Fruit fly (Drosophila melanogaster) whole organism, embryonic: Measurements from ENCODE around the gene Him.

ENCODE experiments used
- CG10209 ChIP-seq: fragments of 200-800 bp; sonication (Bioruptor generic); optimal IDR thresholded peaks from 3 replicates; lab custom pipeline; 2017; ENCODE audit warnings: missing biosample characterization, mild to moderate bottlenecking, missing genetic modification characterization, missing genetic modification reagents
- CG10979 ChIP-seq: fragments of 200-800 bp; sonication (Bioruptor generic); optimal IDR thresholded peaks from 2 replicates; lab custom pipeline; 2018; ENCODE audit warnings: missing biosample characterization, mild to moderate bottlenecking, missing genetic modification characterization, moderate library complexity
- CG11085 ChIP-seq: fragments of 200-800 bp; sonication (Bioruptor generic); IDR thresholded peaks from 2 replicates; pipeline ENCODE4 v1.3.6; 2022; ENCODE audit warnings: missing biosample characterization, missing genetic modification characterization
- CG11456 ChIP-seq: fragments of 200-800 bp; sonication (Bioruptor generic); IDR thresholded peaks from 3 replicates; pipeline ENCODE4 v1.3.6; 2022; ENCODE audit warnings: missing biosample characterization, missing genetic modification characterization
- CG11696 ChIP-seq: fragments of 200-800 bp; sonication (Bioruptor generic); IDR thresholded peaks from 2 replicates; pipeline ENCODE4 v1.3.6; 2022; ENCODE audit warnings: missing biosample characterization, missing genetic modification characterization
- CG12155 ChIP-seq: fragments of 200-800 bp; sonication (Bioruptor generic); optimal IDR thresholded peaks from 3 replicates; lab custom pipeline; 2016; ENCODE audit warnings: missing biosample characterization, missing genetic modification characterization
- CG12391 ChIP-seq: fragments of 200-800 bp; sonication (Bioruptor generic); optimal IDR thresholded peaks from 3 replicates; lab custom pipeline; 2018; ENCODE audit warnings: missing biosample characterization, mild to moderate bottlenecking, missing genetic modification characterization, moderate library complexity
- CG13424 ChIP-seq: fragments of 200-800 bp; sonication (Bioruptor generic); optimal IDR thresholded peaks from 2 replicates; lab custom pipeline; 2019; ENCODE audit warnings: missing biosample characterization, mild to moderate bottlenecking, missing genetic modification characterization, moderate library complexity
- CG13775 ChIP-seq: fragments of 200-800 bp; sonication (Bioruptor generic); optimal IDR thresholded peaks from 3 replicates; lab custom pipeline; 2017; ENCODE audit warnings: missing biosample characterization, mild to moderate bottlenecking, missing genetic modification characterization
- CG14667 ChIP-seq: fragments of 200-800 bp; sonication (Bioruptor generic); IDR thresholded peaks from 2 replicates; pipeline ENCODE4 v1.3.6; 2022; ENCODE audit warnings: missing biosample characterization, missing genetic modification characterization
- CG16815 ChIP-seq: fragments of 200-800 bp; sonication (Bioruptor generic); optimal IDR thresholded peaks from 3 replicates; lab custom pipeline; 2017; ENCODE audit warnings: missing biosample characterization, mild to moderate bottlenecking, missing genetic modification characterization
- CG17328 ChIP-seq: fragments of 200-800 bp; sonication (Bioruptor generic); IDR thresholded peaks from 2 replicates; pipeline ENCODE4 v1.3.6; 2022; ENCODE audit warnings: missing biosample characterization, missing genetic modification characterization
- CG1832 ChIP-seq: fragments of 200-800 bp; sonication (Bioruptor generic); optimal IDR thresholded peaks from 2 replicates; lab custom pipeline; 2017; ENCODE audit warnings: missing biosample characterization, mild to moderate bottlenecking, missing genetic modification characterization, inconsistent platforms
- CG2116 ChIP-seq: fragments of 200-800 bp; sonication (Bioruptor generic); optimal IDR thresholded peaks from 3 replicates; lab custom pipeline; 2018; ENCODE audit warnings: missing biosample characterization, mild to moderate bottlenecking, missing genetic modification characterization
- CG3281 ChIP-seq: fragments of 200-800 bp; sonication (Bioruptor generic); optimal IDR thresholded peaks from 3 replicates; lab custom pipeline; 2017; ENCODE audit warnings: missing biosample characterization, mild to moderate bottlenecking, missing genetic modification characterization
- CG4707 ChIP-seq: fragments of 200-800 bp; sonication (Bioruptor generic); optimal IDR thresholded peaks from 2 replicates; lab custom pipeline; 2018; ENCODE audit warnings: missing biosample characterization, mild to moderate bottlenecking, missing genetic modification characterization, moderate library complexity
- CG8290 ChIP-seq, 3 experiments: fragments of 200-800 bp; sonication (Bioruptor generic); optimal IDR thresholded peaks; 2 replicates each; lab custom pipeline; 2016 to 2019; ENCODE audit warnings: missing biosample characterization in 3 of 3, missing genetic modification characterization in 3 of 3, mild to moderate bottlenecking in 2 of 3, moderate library complexity in 1 of 3
- CG9215 ChIP-seq: fragments of 200-800 bp; sonication (Bioruptor generic); IDR thresholded peaks from 2 replicates; pipeline ENCODE4 v1.3.6; 2022; ENCODE audit warnings: missing biosample characterization, missing genetic modification characterization
- Chrac-16 ChIP-seq: fragments of 200-800 bp; sonication (Bioruptor generic); optimal IDR thresholded peaks from 3 replicates; lab custom pipeline; 2016; ENCODE audit warnings: missing biosample characterization, missing genetic modification characterization
- D ChIP-seq, 2 experiments: fragments of 200-800 bp in 1 of 2; fragments of >200 bp in 1 of 2; sonication (Bioruptor generic) in 1 of 2; optimal IDR thresholded peaks; 2 replicates in 1 of 2; 3 replicates in 1 of 2; lab custom pipeline; 2017; ENCODE audit warnings: mild to moderate bottlenecking in 1 of 2, missing biosample characterization in 1 of 2, missing genetic modification characterization in 1 of 2, missing genetic modification reagents in 1 of 2
- Dip3 ChIP-seq: fragments of 200-800 bp; sonication (Bioruptor generic); optimal IDR thresholded peaks from 3 replicates; lab custom pipeline; 2016; ENCODE audit warnings: missing biosample characterization, missing genetic modification characterization
- E2f1 ChIP-seq: fragments of 200-800 bp; sonication (Bioruptor generic); IDR thresholded peaks from 2 replicates; pipeline ENCODE4 v1.3.6; 2022; ENCODE audit warnings: missing biosample characterization, missing genetic modification characterization
- Ets97D ChIP-seq: fragments of 200-800 bp; sonication (Bioruptor generic); optimal IDR thresholded peaks from 3 replicates; lab custom pipeline; 2016; ENCODE audit warnings: missing biosample characterization, missing genetic modification characterization
- HLH54F ChIP-seq: fragments of 200-800 bp; sonication (Bioruptor generic); optimal IDR thresholded peaks from 3 replicates; lab custom pipeline; 2016; ENCODE audit warnings: missing biosample characterization, missing genetic modification characterization
- Lim3 ChIP-seq: fragments of 200-800 bp; sonication (Bioruptor generic); IDR thresholded peaks from 2 replicates; pipeline ENCODE4 v1.3.6; 2022; ENCODE audit warnings: missing biosample characterization, missing genetic modification characterization
- Mes4 ChIP-seq: fragments of 200-800 bp; sonication (Bioruptor generic); optimal IDR thresholded peaks from 2 replicates; lab custom pipeline; 2016; ENCODE audit warnings: missing biosample characterization, missing genetic modification characterization
- Sry-β ChIP-seq: fragments of 200-800 bp; sonication (Bioruptor generic); optimal IDR thresholded peaks from 2 replicates; lab custom pipeline; 2018; ENCODE audit warnings: missing biosample characterization, mild to moderate bottlenecking, missing genetic modification characterization, moderate library complexity
- Tbp ChIP-seq: fragments of >200 bp; optimal IDR thresholded peaks from 2 replicates; lab custom pipeline; 2018; ENCODE audit warnings: missing biosample characterization, missing genetic modification characterization
- ara ChIP-seq: fragments of 200-800 bp; sonication (Bioruptor generic); IDR thresholded peaks from 2 replicates; pipeline ENCODE4 v1.3.6; 2022; ENCODE audit warnings: missing biosample characterization, missing genetic modification characterization
- bbx ChIP-seq: fragments of 200-800 bp; sonication (Bioruptor generic); IDR thresholded peaks from 2 replicates; pipeline ENCODE4 v1.3.6; 2022; ENCODE audit warnings: missing biosample characterization, missing genetic modification characterization; ENCODE audit not compliant: partially characterized antibody
- crp ChIP-seq, 2 experiments: fragments of 200-800 bp; sonication (Bioruptor generic); optimal IDR thresholded peaks; 2 replicates in 1 of 2; 3 replicates in 1 of 2; lab custom pipeline; 2017; ENCODE audit warnings: missing biosample characterization in 2 of 2, missing genetic modification characterization in 2 of 2, mild to moderate bottlenecking in 1 of 2, moderate library complexity in 1 of 2
- danr ChIP-seq: fragments of 200-800 bp; sonication (Bioruptor generic); IDR thresholded peaks from 2 replicates; pipeline ENCODE4 v1.3.6; 2022; ENCODE audit warnings: missing biosample characterization, missing genetic modification characterization
- ewg ChIP-seq: fragments of 200-800 bp; sonication (Bioruptor generic); optimal IDR thresholded peaks from 3 replicates; lab custom pipeline; 2017; ENCODE audit warnings: mild to moderate bottlenecking, missing biosample characterization, missing genetic modification reagents, missing genetic modification characterization
- gfzf ChIP-seq: fragments of 200-800 bp; sonication (Bioruptor generic); optimal IDR thresholded peaks from 2 replicates; lab custom pipeline; 2016; ENCODE audit warnings: missing biosample characterization, mild to moderate bottlenecking, missing genetic modification characterization, moderate library complexity
- ham ChIP-seq: fragments of 200-800 bp; sonication (Bioruptor generic); IDR thresholded peaks from 2 replicates; pipeline ENCODE4 v1.3.6; 2022; ENCODE audit warnings: missing biosample characterization, missing genetic modification characterization
- hth ChIP-seq: fragments of >200 bp; optimal IDR thresholded peaks from 2 replicates; lab custom pipeline; 2017; ENCODE audit warnings: inconsistent platforms
- ind ChIP-seq: fragments of 200-800 bp; sonication (Bioruptor generic); optimal IDR thresholded peaks from 3 replicates; lab custom pipeline; 2016; ENCODE audit warnings: missing biosample characterization, missing genetic modification characterization
- mirr ChIP-seq: fragments of 200-800 bp; sonication (Bioruptor generic); optimal IDR thresholded peaks from 3 replicates; lab custom pipeline; 2018; ENCODE audit warnings: missing biosample characterization, mild to moderate bottlenecking, missing genetic modification characterization
- pan ChIP-seq, 4 experiments: fragments of >200 bp in 3 of 4; fragments of 200-800 bp in 1 of 4; sonication (Bioruptor generic) in 1 of 4; optimal IDR thresholded peaks in 3 of 4; IDR thresholded peaks in 1 of 4; 2 replicates each; pipeline versions ENCODE4 v1.3.6 to Lab custom; 2017 to 2022; ENCODE audit warnings: missing biosample characterization in 2 of 4, missing genetic modification characterization in 2 of 4, mixed read lengths in 1 of 4
- sc ChIP-seq, 3 experiments: fragments of >200 bp in 2 of 3; fragments of 200-800 bp in 1 of 3; sonication (Bioruptor generic) in 1 of 3; optimal IDR thresholded peaks; 2 replicates in 2 of 3; 3 replicates in 1 of 3; lab custom pipeline; 2017; ENCODE audit warnings: mild to moderate bottlenecking in 1 of 3, missing biosample characterization in 1 of 3, missing genetic modification characterization in 1 of 3, missing genetic modification reagents in 1 of 3
- sd ChIP-seq: fragments of 200-800 bp; sonication (Bioruptor generic); optimal IDR thresholded peaks from 3 replicates; lab custom pipeline; 2018; ENCODE audit warnings: missing biosample characterization, mild to moderate bottlenecking, missing genetic modification characterization, moderate library complexity
- sisA ChIP-seq: fragments of 200-800 bp; sonication (Bioruptor generic); IDR thresholded peaks from 2 replicates; pipeline ENCODE4 v1.3.6; 2022; ENCODE audit warnings: missing biosample characterization, missing genetic modification characterization
- sob ChIP-seq: fragments of 200-800 bp; sonication (Bioruptor generic); IDR thresholded peaks from 2 replicates; pipeline ENCODE4 v1.3.6; 2022; ENCODE audit warnings: missing biosample characterization, missing genetic modification characterization
- twi ChIP-seq: fragments of 200-800 bp; optimal IDR thresholded peaks from 2 replicates; lab custom pipeline; 2019; ENCODE audit warnings: missing biosample characterization, mild to moderate bottlenecking, missing genetic modification characterization, moderate library complexity
- wek ChIP-seq: fragments of 200-800 bp; sonication (Bioruptor generic); optimal IDR thresholded peaks from 3 replicates; lab custom pipeline; 2018; ENCODE audit warnings: missing biosample characterization, mild to moderate bottlenecking, missing genetic modification characterization, moderate library complexity
- z ChIP-seq: fragments of 200-800 bp; sonication (Bioruptor generic); IDR thresholded peaks from 3 replicates; pipeline ENCODE4 v1.3.6; 2022; ENCODE audit warnings: missing biosample characterization, missing genetic modification characterization
- zfh1 ChIP-seq: fragments of 200-800 bp; sonication (Bioruptor generic); IDR thresholded peaks from 3 replicates; pipeline ENCODE4 v1.3.6; 2022; ENCODE audit warnings: missing biosample characterization, missing genetic modification characterization

Him gene

DNA sequence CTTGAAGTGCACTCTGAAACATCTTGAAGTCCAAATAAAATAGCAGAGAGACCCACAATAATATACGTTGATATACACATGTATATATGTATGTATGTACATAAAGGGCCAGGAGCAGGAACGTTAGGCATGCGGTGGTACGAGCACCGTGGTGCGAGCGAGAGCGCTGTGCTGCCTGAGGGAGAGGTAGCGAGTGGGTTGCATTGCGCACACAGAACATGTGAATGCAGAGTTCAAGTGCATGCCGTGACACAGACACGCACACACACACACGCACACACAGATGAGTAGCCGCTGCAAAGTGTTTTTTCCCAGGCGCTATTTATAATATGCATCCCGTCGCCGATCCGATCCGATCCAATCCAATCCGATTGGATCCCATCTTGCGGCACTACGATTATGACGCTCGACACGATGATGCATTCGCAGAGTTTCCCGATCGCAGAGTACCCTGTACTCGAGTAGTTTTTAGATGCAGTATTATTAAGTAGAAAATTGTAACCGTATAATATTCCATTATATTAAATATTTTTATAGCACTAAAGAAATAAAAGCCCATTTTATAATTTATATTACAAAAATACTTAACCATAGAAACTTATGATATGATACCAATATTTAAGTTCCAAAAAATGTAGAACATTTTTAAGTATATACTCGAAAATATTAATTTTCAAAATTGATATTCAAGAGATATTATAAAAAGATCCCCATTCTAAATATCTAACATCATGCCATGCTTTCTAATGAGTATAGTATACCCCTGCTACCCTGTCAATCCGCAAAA lies 955 bp upstream of the Him start (continued):
- peak; percentile 5 for TF ChIP-seq CG10209 (GFP tag; lab: Kevin White, UChicago)
- TF ChIP-seq danr (GFP tag; lab: Robert Waterston, UW) = no peak
- no peak for TF ChIP-seq CG14667 (GFP tag; lab: Robert Waterston, UW)
- TF ChIP-seq Mes4 (GFP tag; lab: Kevin White, UChicago) = no peak
- TF ChIP-seq CG16815 (GFP tag; lab: Kevin White, UChicago) = peak; percentile 28
- TF ChIP-seq CG2116 (GFP tag; lab: Kevin White, UChicago) = no peak
- no peak for TF ChIP-seq Ets97D (GFP tag; lab: Kevin White, UChicago)
- TF ChIP-seq CG12391 (tag; lab: Kevin White, UChicago) = peak; percentile 43
- no peak for TF ChIP-seq Sry-β (GFP tag; lab: Kevin White, UChicago)
- TF ChIP-seq wek (GFP tag; lab: Kevin White, UChicago) = no peak
- no peak for TF ChIP-seq mirr (GFP tag; lab: Kevin White, UChicago)
- no peak for TF ChIP-seq Dip3 (GFP tag; lab: Kevin White, UChicago)
- TF ChIP-seq CG10979 (tag; lab: Kevin White, UChicago) = peak; percentile 63
- TF ChIP-seq CG11456 (GFP tag; lab: Robert Waterston, UW) = no peak
- no peak for TF ChIP-seq HLH54F (GFP tag; lab: Kevin White, UChicago)
- no peak for TF ChIP-seq CG3281 (GFP tag; lab: Kevin White, UChicago)
- no peak for TF ChIP-seq CG11085
- no peak for TF ChIP-seq Chrac-16 (GFP tag; lab: Kevin White, UChicago)
- TF ChIP-seq ara (GFP tag; lab: Robert Waterston, UW) = no peak
- peak; percentile 6 for TF ChIP-seq CG13775 (GFP tag; lab: Kevin White, UChicago)
- no peak for TF ChIP-seq ind
- no peak for TF ChIP-seq CG11696 (GFP tag; lab: Robert Waterston, UW)
- no peak for TF ChIP-seq sob
- no peak for TF ChIP-seq z (GFP tag; lab: Robert Waterston, UW)
- TF ChIP-seq D (optimal IDR thresholded peaks at IDR 0.05; lab: Kevin White, UChicago) = no peak
- TF ChIP-seq D (GFP tag; optimal IDR thresholded peaks at IDR 0.05; lab: Kevin White, UChicago) = peak; percentile 27
- no peak for TF ChIP-seq crp (GFP tag; optimal IDR thresholded peaks at IDR 0.05; lab: Kevin White, UChicago)
- TF ChIP-seq CG17328 (GFP tag; lab: Robert Waterston, UW) = no peak
- no peak for TF ChIP-seq zfh1 (GFP tag; lab: Robert Waterston, UW)
- peak; percentile 95 for TF ChIP-seq twi (tag; lab: Kevin White, UChicago)
- no peak for TF ChIP-seq sc (optimal IDR thresholded peaks at IDR 0.05; lab: Kevin White, UChicago)
- TF ChIP-seq sc (GFP tag; optimal IDR thresholded peaks at IDR 0.05; lab: Kevin White, UChicago) = peak; percentile 6
- TF ChIP-seq Lim3 (GFP tag; lab: Robert Waterston, UW) = no peak
- no peak for TF ChIP-seq hth
- no peak for TF ChIP-seq sisA (GFP tag; lab: Robert Waterston, UW)
- no peak for TF ChIP-seq CG8290 (GFP tag; optimal IDR thresholded peaks at IDR 0.05; lab: Kevin White, UChicago)
- no peak for TF ChIP-seq CG8290 (tag; optimal IDR thresholded peaks at IDR 0.05; lab: Kevin White, UChicago)
- TF ChIP-seq pan (optimal IDR thresholded peaks at IDR 0.05; lab: Kevin White, UChicago) = peak in 1 of 2 experiments; percentile 2
- TF ChIP-seq pan (GFP tag; optimal IDR thresholded peaks at IDR 0.05 in 1 of 2, IDR thresholded peaks at IDR 0.05 in 1 of 2) = peak in 1 of 2 experiments; percentile 51
- no peak for TF ChIP-seq Tbp (GFP tag; lab: Kevin White, UChicago)
- no peak for TF ChIP-seq ewg (GFP tag; lab: Kevin White, UChicago)
- no peak for TF ChIP-seq gfzf
- no peak for TF ChIP-seq CG12155 (GFP tag; lab: Kevin White, UChicago)
- peak; percentile 56 for TF ChIP-seq CG1832 (GFP tag; lab: Kevin White, UChicago)
- no peak for TF ChIP-seq sd
- no peak for TF ChIP-seq CG4707 (GFP tag; lab: Kevin White, UChicago)
- no peak for TF ChIP-seq ham (GFP tag; lab: Robert Waterston, UW)
- TF ChIP-seq CG13424 (tag; lab: Kevin White, UChicago) = peak; percentile 19
- no peak for TF ChIP-seq bbx
- TF ChIP-seq CG9215 (GFP tag; lab: Robert Waterston, UW) = no peak
- TF ChIP-seq E2f1 (GFP tag; lab: Robert Waterston, UW) = no peak
